Fruit fly (Drosophila melanogaster) whole organism, adult: ENCODE data around the gene Tace.

Experiments
- CG7045 ChIP-seq: fragments of 200-800 bp; sonication (Bioruptor generic); optimal IDR thresholded peaks from 2 replicates; lab custom pipeline; 2017; ENCODE audit warnings: missing biosample characterization, mild to moderate bottlenecking, missing genetic modification characterization
- Clk ChIP-seq: fragments of 200-800 bp; sonication (Bioruptor generic); optimal IDR thresholded peaks from 2 replicates; lab custom pipeline; 2017; ENCODE audit warnings: missing biosample characterization, missing genetic modification characterization

- no peak for TF ChIP-seq CG7045
- TF ChIP-seq Clk, result no peak
Measured at dm6 chr3R:30037630-30038029, 37.3 kb downstream of the Tace start, which contains the start of gene ocn.
